Fruit fly (Drosophila melanogaster) whole organism, wandering third instar larva: ENCODE data around the gene CG10550.
A peak's percentile ranks its signal among the peaks of the same experiment; 100 is the strongest.

ENCODE experiments used
- Hnf4 ChIP-seq: fragments of 200-800 bp; sonication (Bioruptor generic); optimal IDR thresholded peaks from 2 replicates; lab custom pipeline; 2016; ENCODE audit warnings: missing biosample characterization, mild to moderate bottlenecking, missing genetic modification characterization
- br ChIP-seq: fragments of 200-800 bp; sonication (Bioruptor generic); optimal IDR thresholded peaks from 2 replicates; lab custom pipeline; 2016; ENCODE audit warnings: missing biosample characterization, missing genetic modification characterization
- dl ChIP-seq, 2 experiments: fragments of 175-275, 200-275 bp in 1 of 2; fragments of 200-275 bp in 1 of 2; sonication (Bioruptor generic); optimal IDR thresholded peaks; lab custom pipeline; 2018; ENCODE audit warnings: mild to moderate bottlenecking in 2 of 2, missing biosample characterization in 2 of 2, missing genetic modification characterization in 2 of 2, moderate library complexity in 2 of 2; ENCODE audit not compliant: partially characterized antibody in 2 of 2, insufficient read depth in 1 of 2
- h ChIP-seq: fragments of 200-800 bp; sonication (Bioruptor generic); optimal IDR thresholded peaks from 3 replicates; lab custom pipeline; 2016; ENCODE audit warnings: missing biosample characterization, mild to moderate bottlenecking, missing genetic modification characterization
- pan ChIP-seq: fragments of >200 bp; optimal IDR thresholded peaks from 2 replicates; lab custom pipeline; 2017

DNA sequence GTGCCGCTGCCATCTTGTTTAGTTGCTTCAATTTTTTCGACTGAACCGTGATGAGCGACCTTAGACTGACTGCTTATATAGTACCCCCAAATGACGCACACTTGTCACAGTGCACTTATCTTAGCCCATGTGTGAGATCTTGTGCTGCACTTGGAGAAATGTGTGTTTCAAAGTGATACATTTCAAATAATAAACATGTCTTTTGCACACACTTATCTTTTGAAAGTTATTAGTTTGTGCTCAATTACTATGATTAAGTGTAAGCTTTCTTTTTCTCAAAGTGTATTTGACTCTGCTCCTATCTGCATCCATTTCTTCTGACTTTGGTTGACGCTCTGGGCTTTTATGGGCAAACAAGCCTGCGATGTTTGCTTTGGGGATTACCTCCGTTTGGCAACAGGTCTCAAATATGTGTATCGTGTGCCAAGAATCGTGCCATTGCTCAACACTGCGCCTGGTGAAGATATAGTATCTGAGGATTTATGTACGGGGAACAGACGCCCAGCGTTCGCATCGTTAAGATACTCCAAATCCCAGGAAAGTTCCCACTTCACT is 28.3 kb downstream of the CG10550 start, which contains the start of gene CG10514:
- TF ChIP-seq pan (lab: Kevin White, UChicago) (no peak), dl (GFP tag; optimal IDR thresholded peaks at IDR 0.05; lab: Kevin White, UChicago; ENCODE audit: insufficient read depth in 1 of 2, partially characterized antibody in 2 of 2) (no peak), br (GFP tag; lab: Kevin White, UChicago) (peak; percentile 36), Hnf4 (GFP tag; lab: Kevin White, UChicago) (no peak), h (no peak)
